Fruit fly (Drosophila melanogaster) whole organism, embryonic: Measurements from ENCODE around the gene hiro.

Source experiments
- Abd-B ChIP-seq: fragments of 200-800 bp; sonication (Bioruptor generic); optimal IDR thresholded peaks from 2 replicates; lab custom pipeline; 2018; ENCODE audit warnings: missing biosample characterization, mild to moderate bottlenecking, missing genetic modification characterization, moderate library complexity
- Adf1 ChIP-seq: fragments of 200-800 bp; sonication (Bioruptor generic); IDR thresholded peaks from 2 replicates; pipeline ENCODE4 v1.3.6; 2022; ENCODE audit warnings: missing biosample characterization, missing genetic modification characterization
- CG11696 ChIP-seq: fragments of 200-800 bp; sonication (Bioruptor generic); IDR thresholded peaks from 2 replicates; pipeline ENCODE4 v1.3.6; 2022; ENCODE audit warnings: missing biosample characterization, missing genetic modification characterization
- CG13287 ChIP-seq: fragments of 200-800 bp; sonication (Bioruptor generic); IDR thresholded peaks from 2 replicates; pipeline ENCODE4 v1.3.6; 2022; ENCODE audit warnings: missing biosample characterization, missing genetic modification characterization; ENCODE audit not compliant: partially characterized antibody
- CG14667 ChIP-seq: fragments of 200-800 bp; sonication (Bioruptor generic); IDR thresholded peaks from 2 replicates; pipeline ENCODE4 v1.3.6; 2022; ENCODE audit warnings: missing biosample characterization, missing genetic modification characterization
- CG15073 ChIP-seq: fragments of 200-800 bp; sonication (Bioruptor generic); optimal IDR thresholded peaks from 2 replicates; lab custom pipeline; 2016; ENCODE audit warnings: missing biosample characterization, missing genetic modification characterization
- CG17612 ChIP-seq: fragments of 200-800 bp; sonication (Bioruptor generic); IDR thresholded peaks from 2 replicates; pipeline ENCODE4 v1.3.6; 2022; ENCODE audit warnings: missing biosample characterization, missing genetic modification characterization
- CG31224 ChIP-seq: fragments of 200-800 bp; sonication (Bioruptor generic); IDR thresholded peaks from 2 replicates; pipeline ENCODE4 v1.3.6; 2022; ENCODE audit warnings: missing biosample characterization, missing genetic modification characterization
- CG31365 ChIP-seq: fragments of 200-800 bp; sonication (Bioruptor generic); optimal IDR thresholded peaks from 2 replicates; lab custom pipeline; 2018; ENCODE audit warnings: missing biosample characterization, mild to moderate bottlenecking, missing genetic modification characterization
- CG3163 ChIP-seq: fragments of 200-800 bp; sonication (Bioruptor generic); optimal IDR thresholded peaks from 3 replicates; lab custom pipeline; 2016; ENCODE audit warnings: missing biosample characterization, missing genetic modification characterization
- CG3407 ChIP-seq: fragments of 200-800 bp; sonication (Bioruptor generic); optimal IDR thresholded peaks from 2 replicates; lab custom pipeline; 2018; ENCODE audit warnings: missing biosample characterization, mild to moderate bottlenecking, missing genetic modification characterization
- CG43689 ChIP-seq: fragments of 200-800 bp; sonication (Bioruptor generic); IDR thresholded peaks from 2 replicates; pipeline ENCODE4 v1.3.6; 2022; ENCODE audit warnings: missing biosample characterization, missing genetic modification characterization
- CG4820 ChIP-seq: fragments of 200-800 bp; sonication (Bioruptor generic); optimal IDR thresholded peaks from 3 replicates; lab custom pipeline; 2016; ENCODE audit warnings: missing biosample characterization, missing genetic modification characterization
- CG6683 ChIP-seq: fragments of 200-800 bp; sonication (Bioruptor generic); optimal IDR thresholded peaks from 2 replicates; lab custom pipeline; 2017; ENCODE audit warnings: missing biosample characterization, mild to moderate bottlenecking, missing genetic modification characterization, missing genetic modification reagents
- CG7271 ChIP-seq: fragments of 200-800 bp; sonication (Bioruptor generic); optimal IDR thresholded peaks from 2 replicates; lab custom pipeline; 2018; ENCODE audit warnings: missing biosample characterization, mild to moderate bottlenecking, missing genetic modification characterization, moderate library complexity
- CG7745 ChIP-seq: fragments of 200-800 bp; sonication (Bioruptor generic); optimal IDR thresholded peaks from 2 replicates; lab custom pipeline; 2018; ENCODE audit warnings: missing biosample characterization, mild to moderate bottlenecking, missing genetic modification characterization, moderate library complexity
- CG8478 ChIP-seq: fragments of >200 bp; optimal IDR thresholded peaks from 2 replicates; lab custom pipeline; 2018
- CG9727 ChIP-seq: fragments of 200-800 bp; sonication (Bioruptor generic); optimal IDR thresholded peaks from 3 replicates; lab custom pipeline; 2017; ENCODE audit warnings: missing biosample characterization, mild to moderate bottlenecking, missing genetic modification characterization
- GATAe ChIP-seq: fragments of 200-800 bp; sonication (Bioruptor generic); conservative IDR thresholded peaks from 2 replicates; pipeline ENCODE4 v1.3.6; 2022; ENCODE audit warnings: missing biosample characterization, missing genetic modification characterization
- Gug ChIP-seq: fragments of 200-800 bp; sonication (Bioruptor generic); IDR thresholded peaks from 4 replicates; pipeline ENCODE4 v1.3.6; 2022; ENCODE audit warnings: missing biosample characterization, missing genetic modification characterization
- H2.0 ChIP-seq: fragments of 200-800 bp; sonication (Bioruptor generic); IDR thresholded peaks from 2 replicates; pipeline ENCODE4 v1.3.6; 2022; ENCODE audit warnings: missing biosample characterization, missing genetic modification characterization
- Oli ChIP-seq: fragments of 200-800 bp; sonication (Bioruptor generic); optimal IDR thresholded peaks from 2 replicates; lab custom pipeline; 2018; ENCODE audit warnings: missing biosample characterization, mild to moderate bottlenecking, missing genetic modification characterization, moderate library complexity
- Optix ChIP-seq: fragments of 200-800 bp; sonication (Bioruptor generic); IDR thresholded peaks from 3 replicates; pipeline ENCODE4 v1.3.6; 2022; ENCODE audit warnings: missing biosample characterization, missing genetic modification characterization
- Sry-β ChIP-seq: fragments of 200-800 bp; sonication (Bioruptor generic); optimal IDR thresholded peaks from 2 replicates; lab custom pipeline; 2018; ENCODE audit warnings: missing biosample characterization, mild to moderate bottlenecking, missing genetic modification characterization, moderate library complexity
- Usf ChIP-seq: fragments of 200-800 bp; sonication (Bioruptor generic); optimal IDR thresholded peaks from 2 replicates; lab custom pipeline; 2017; ENCODE audit warnings: missing genotype, missing biosample characterization, missing genetic modification characterization
- al ChIP-seq: fragments of 200-800 bp; sonication (Bioruptor generic); IDR thresholded peaks from 2 replicates; pipeline ENCODE4 v1.3.6; 2022; ENCODE audit warnings: missing biosample characterization, missing genetic modification characterization
- bab2 ChIP-seq: fragments of 200-800 bp; sonication (Bioruptor generic); optimal IDR thresholded peaks from 2 replicates; lab custom pipeline; 2016; ENCODE audit warnings: missing biosample characterization, missing genetic modification characterization
- bcd ChIP-seq: fragments of 200-800 bp; sonication (Bioruptor generic); optimal IDR thresholded peaks from 2 replicates; lab custom pipeline; 2017; ENCODE audit warnings: missing biosample characterization, mild to moderate bottlenecking, missing genetic modification characterization
- chinmo ChIP-seq: fragments of 200-800 bp; sonication (Bioruptor generic); IDR thresholded peaks from 4 replicates; pipeline ENCODE4 v1.3.6; 2022; ENCODE audit warnings: missing biosample characterization, missing genetic modification characterization; ENCODE audit not compliant: partially characterized antibody
- chm ChIP-seq: fragments of 200-800 bp; sonication (Bioruptor generic); IDR thresholded peaks from 2 replicates; pipeline ENCODE4 v1.3.6; 2022; ENCODE audit warnings: missing biosample characterization, missing genetic modification characterization
- chn ChIP-seq: fragments of 200-800 bp; sonication (Bioruptor generic); optimal IDR thresholded peaks from 2 replicates; lab custom pipeline; 2016; ENCODE audit warnings: missing biosample characterization, missing genetic modification characterization
- dati ChIP-seq: fragments of 200-800 bp; sonication (Bioruptor generic); IDR thresholded peaks from 2 replicates; pipeline ENCODE4 v1.3.6; 2022; ENCODE audit warnings: missing biosample characterization, missing genetic modification characterization
- dm ChIP-seq: fragments of 200-800 bp; sonication (Bioruptor generic); optimal IDR thresholded peaks from 3 replicates; lab custom pipeline; 2016; ENCODE audit warnings: missing biosample characterization, missing genetic modification characterization
- gem ChIP-seq: fragments of 200-800 bp; sonication (Bioruptor generic); optimal IDR thresholded peaks from 2 replicates; lab custom pipeline; 2019; ENCODE audit warnings: missing biosample characterization, mild to moderate bottlenecking, missing genetic modification characterization, moderate library complexity
- gt ChIP-seq: fragments of 200-800 bp; sonication (Bioruptor generic); IDR thresholded peaks from 2 replicates; pipeline ENCODE4 v1.3.6; 2022; ENCODE audit warnings: missing biosample characterization, missing genetic modification characterization
- ind ChIP-seq: fragments of 200-800 bp; sonication (Bioruptor generic); optimal IDR thresholded peaks from 3 replicates; lab custom pipeline; 2016; ENCODE audit warnings: missing biosample characterization, missing genetic modification characterization
- jumu ChIP-seq: fragments of 200-800 bp; sonication (Bioruptor generic); optimal IDR thresholded peaks from 3 replicates; lab custom pipeline; 2016; ENCODE audit warnings: missing biosample characterization, missing genetic modification characterization
- lab ChIP-seq: fragments of 200-800 bp; sonication (Bioruptor generic); optimal IDR thresholded peaks from 3 replicates; lab custom pipeline; 2017; ENCODE audit warnings: missing biosample characterization, missing genetic modification characterization, mild to moderate bottlenecking, moderate library complexity, missing genetic modification reagents
- mirr ChIP-seq: fragments of 200-800 bp; sonication (Bioruptor generic); optimal IDR thresholded peaks from 3 replicates; lab custom pipeline; 2018; ENCODE audit warnings: missing biosample characterization, mild to moderate bottlenecking, missing genetic modification characterization
- nerfin-1 ChIP-seq: fragments of 200-800 bp; sonication (Bioruptor generic); optimal IDR thresholded peaks from 3 replicates; lab custom pipeline; 2019; ENCODE audit warnings: missing biosample characterization, mild to moderate bottlenecking, missing genetic modification characterization, moderate library complexity
- p53 ChIP-seq: fragments of 200-800 bp; sonication (Bioruptor generic); optimal IDR thresholded peaks from 2 replicates; lab custom pipeline; 2016; ENCODE audit warnings: missing biosample characterization, missing genetic modification characterization
- pb ChIP-seq: fragments of 200-800 bp; sonication (Bioruptor generic); optimal IDR thresholded peaks from 3 replicates; lab custom pipeline; 2016; ENCODE audit warnings: missing biosample characterization, missing genetic modification characterization
- prd ChIP-seq, 3 experiments: fragments of >200 bp in 2 of 3; fragments of 200-800 bp in 1 of 3; sonication (Bioruptor generic) in 1 of 3; optimal IDR thresholded peaks in 2 of 3; IDR thresholded peaks in 1 of 3; 2 replicates in 2 of 3; 3 replicates in 1 of 3; pipeline versions ENCODE4 v1.3.6 to Lab custom; 2017 to 2022; ENCODE audit warnings: missing biosample characterization in 1 of 3, missing genetic modification characterization in 1 of 3
- pros ChIP-seq: fragments of 200-800 bp; sonication (Bioruptor generic); optimal IDR thresholded peaks from 3 replicates; lab custom pipeline; 2019; ENCODE audit warnings: missing biosample characterization, mild to moderate bottlenecking, missing genetic modification characterization, moderate library complexity
- pzg ChIP-seq: fragments of 200-800 bp; sonication (Bioruptor generic); optimal IDR thresholded peaks from 3 replicates; lab custom pipeline; 2018; ENCODE audit warnings: missing biosample characterization, mild to moderate bottlenecking, missing genetic modification characterization, moderate library complexity
- run ChIP-seq: fragments of 200-800 bp; sonication (Bioruptor generic); optimal IDR thresholded peaks from 3 replicates; lab custom pipeline; 2018; ENCODE audit warnings: missing biosample characterization, mild to moderate bottlenecking, missing genetic modification characterization
- stwl ChIP-seq: fragments of 200-800 bp; sonication (Bioruptor generic); optimal IDR thresholded peaks from 3 replicates; lab custom pipeline; 2018; ENCODE audit warnings: missing biosample characterization, mild to moderate bottlenecking, missing genetic modification characterization, moderate library complexity
- tll ChIP-seq, 2 experiments: fragments of 200-800 bp in 1 of 2; fragments of >200 bp in 1 of 2; sonication (Bioruptor generic) in 1 of 2; optimal IDR thresholded peaks; 2 replicates each; lab custom pipeline; 2017 to 2019; ENCODE audit warnings: missing biosample characterization in 2 of 2, missing genetic modification characterization in 2 of 2, mild to moderate bottlenecking in 1 of 2, moderate library complexity in 1 of 2
- zfh2 ChIP-seq: fragments of 200-800 bp; sonication (Bioruptor generic); optimal IDR thresholded peaks from 2 replicates; lab custom pipeline; 2016; ENCODE audit warnings: missing biosample characterization, missing genetic modification characterization

Gene hiro

DNA sequence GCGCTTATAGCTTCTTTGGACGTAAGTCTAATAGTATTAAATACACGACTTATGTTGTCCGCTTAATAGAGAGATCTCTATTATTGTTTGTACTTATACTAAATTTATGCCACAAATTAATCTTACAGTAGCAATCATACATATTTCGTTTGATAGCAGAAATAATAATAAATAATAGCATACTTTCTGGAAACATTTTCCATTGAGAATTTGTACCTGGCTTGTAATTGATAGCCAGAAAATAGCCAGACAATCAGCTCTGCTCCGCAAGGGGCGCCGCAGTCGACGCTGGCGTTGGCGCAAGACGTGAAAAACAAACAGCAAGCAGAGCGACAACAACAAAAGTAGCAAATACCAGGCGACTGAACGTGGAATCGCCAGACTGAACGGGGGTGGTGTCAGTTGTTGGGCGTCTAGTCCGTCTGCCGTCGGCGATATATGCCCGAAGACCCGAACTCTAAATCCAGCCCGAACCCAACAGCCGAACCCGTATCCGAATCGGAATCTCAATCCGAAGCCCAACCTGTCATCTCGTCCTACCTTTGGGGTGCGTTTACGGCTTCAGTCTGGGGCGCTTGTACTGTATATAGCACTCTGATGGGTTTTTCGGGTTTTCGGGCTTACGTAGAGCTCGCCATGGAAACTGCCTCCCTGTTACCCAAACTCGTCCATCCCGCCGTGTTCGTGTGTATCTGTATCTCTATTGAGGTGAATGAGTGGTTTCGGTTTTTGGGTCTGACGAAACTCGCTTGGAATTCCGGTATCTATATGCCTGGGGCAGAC is 11.8 kb upstream of the hiro start (continued):
- TF ChIP-seq mirr (no peak), dati (no peak), pzg (no peak), GATAe (no peak), Adf1 (GFP tag; lab: Robert Waterston, UW) (peak; percentile 94), bab2 (peak; percentile 0), CG4820 (peak; percentile 30), CG31224 (GFP tag; lab: Robert Waterston, UW) (no peak), jumu (peak; percentile 15), CG8478 (lab: Kevin White, UChicago) (no peak), chinmo (GFP tag; lab: Robert Waterston, UW) (peak; percentile 65; the same call in 2 of the 4 replicates), zfh2 (GFP tag; lab: Kevin White, UChicago) (peak; percentile 34), gt (GFP tag; lab: Robert Waterston, UW) (no peak), pros (GFP tag; lab: Kevin White, UChicago) (peak; percentile 96), prd (optimal IDR thresholded peaks at IDR 0.05; lab: Kevin White, UChicago) (no peak), prd (GFP tag; IDR thresholded peaks at IDR 0.05; lab: Robert Waterston, UW) (0 out of 3 replicates have a peak, but pooled peaks have one; percentile 34), Sry-β (GFP tag; lab: Kevin White, UChicago) (peak; percentile 99), Optix (GFP tag; lab: Robert Waterston, UW) (0 out of 3 replicates have a peak, but pooled peaks have one; percentile 11), Usf (GFP tag; lab: Kevin White, UChicago) (peak; percentile 42), ind (GFP tag; lab: Kevin White, UChicago) (peak; percentile 5), CG3163 (GFP tag; lab: Kevin White, UChicago) (no peak), chm (GFP tag; lab: Robert Waterston, UW) (peak; percentile 22; the same call in 1 of the 2 replicates), tll (GFP tag; optimal IDR thresholded peaks at IDR 0.05; lab: Kevin White, UChicago) (peak; percentile 46 to 47), pb (GFP tag; lab: Kevin White, UChicago) (no peak), CG17612 (no peak), dm (no peak), CG9727 (GFP tag; lab: Kevin White, UChicago) (peak; percentile 51), al (GFP tag; lab: Robert Waterston, UW) (no peak), lab (GFP tag; lab: Kevin White, UChicago) (peak; percentile 8), CG13287 (GFP tag; lab: Robert Waterston, UW) (0 out of 2 replicates have a peak, but pooled peaks have one; percentile 11), CG3407 (GFP tag; lab: Kevin White, UChicago) (no peak), Gug (no peak), H2.0 (GFP tag; lab: Robert Waterston, UW) (no peak), CG7745 (tag; lab: Kevin White, UChicago) (no peak), chn (GFP tag; lab: Kevin White, UChicago) (peak; percentile 51), CG7271 (tag; lab: Kevin White, UChicago) (no peak), CG31365 (tag; lab: Kevin White, UChicago) (no peak), CG14667 (GFP tag; lab: Robert Waterston, UW) (no peak), gem (peak; percentile 75), nerfin-1 (peak; percentile 59), Oli (tag; lab: Kevin White, UChicago) (peak; percentile 46), CG11696 (GFP tag; lab: Robert Waterston, UW) (no peak), stwl (tag; lab: Kevin White, UChicago) (no peak), run (tag; lab: Kevin White, UChicago) (no peak), p53 (GFP tag; lab: Kevin White, UChicago) (no peak), bcd (GFP tag; lab: Kevin White, UChicago) (peak; percentile 48), Abd-B (GFP tag; lab: Kevin White, UChicago) (peak; percentile 43), CG15073 (no peak), CG6683 (no peak), CG43689 (GFP tag; lab: Robert Waterston, UW) (no peak)
